Fruit fly (Drosophila melanogaster): Measurements from ENCODE around the gene CG34148.

DNA sequence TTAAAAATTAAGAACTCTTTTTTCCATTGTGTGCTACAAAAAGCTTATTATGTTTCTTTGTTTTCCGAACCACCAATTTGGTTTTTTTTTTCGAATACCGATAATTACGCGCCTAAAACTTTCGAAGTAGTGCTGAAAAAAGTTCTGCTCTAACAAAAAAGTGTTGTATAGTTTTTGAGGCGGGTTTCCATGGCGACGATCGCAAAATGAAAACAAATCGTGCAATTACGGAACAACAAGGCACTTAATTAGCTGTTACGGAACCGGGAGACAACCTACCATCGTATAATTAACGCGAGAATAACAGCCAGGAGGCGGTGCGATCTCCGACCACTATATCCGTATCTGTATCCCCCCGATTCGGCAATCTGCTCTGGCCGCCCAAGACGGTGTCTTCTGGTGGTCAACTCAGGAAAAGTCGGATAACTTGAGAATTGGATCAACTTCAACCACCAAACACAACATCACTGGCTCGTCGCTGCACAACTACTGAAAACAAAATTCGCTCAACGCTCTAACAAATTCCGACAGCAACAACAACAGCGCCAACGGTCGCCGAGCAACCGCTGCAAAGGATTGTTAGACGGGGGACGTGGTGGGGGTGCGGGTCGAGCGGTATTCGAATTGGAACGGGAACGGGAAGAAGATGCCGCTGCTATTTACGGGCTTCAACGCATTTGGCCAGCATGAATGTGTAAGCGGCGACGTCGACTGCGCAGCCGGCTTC is 8.5 kb upstream of the CG34148 start, which contains the start of the genes CG6678 and dnd:
- TF ChIP-seq usp (GFP tag; optimal IDR thresholded peaks at IDR 0.05), result no peak
- TF ChIP-seq EcR (GFP tag; optimal IDR thresholded peaks at IDR 0.05), result no peak
- TF ChIP-seq psq (optimal IDR thresholded peaks at IDR 0.05), result no peak

Data from whole organism.